Fruit fly (Drosophila melanogaster): ENCODE measurements around the gene CG33493.
A peak's percentile ranks its signal among the peaks of the same experiment; 100 is the strongest.

Gene CG33493

DNA sequence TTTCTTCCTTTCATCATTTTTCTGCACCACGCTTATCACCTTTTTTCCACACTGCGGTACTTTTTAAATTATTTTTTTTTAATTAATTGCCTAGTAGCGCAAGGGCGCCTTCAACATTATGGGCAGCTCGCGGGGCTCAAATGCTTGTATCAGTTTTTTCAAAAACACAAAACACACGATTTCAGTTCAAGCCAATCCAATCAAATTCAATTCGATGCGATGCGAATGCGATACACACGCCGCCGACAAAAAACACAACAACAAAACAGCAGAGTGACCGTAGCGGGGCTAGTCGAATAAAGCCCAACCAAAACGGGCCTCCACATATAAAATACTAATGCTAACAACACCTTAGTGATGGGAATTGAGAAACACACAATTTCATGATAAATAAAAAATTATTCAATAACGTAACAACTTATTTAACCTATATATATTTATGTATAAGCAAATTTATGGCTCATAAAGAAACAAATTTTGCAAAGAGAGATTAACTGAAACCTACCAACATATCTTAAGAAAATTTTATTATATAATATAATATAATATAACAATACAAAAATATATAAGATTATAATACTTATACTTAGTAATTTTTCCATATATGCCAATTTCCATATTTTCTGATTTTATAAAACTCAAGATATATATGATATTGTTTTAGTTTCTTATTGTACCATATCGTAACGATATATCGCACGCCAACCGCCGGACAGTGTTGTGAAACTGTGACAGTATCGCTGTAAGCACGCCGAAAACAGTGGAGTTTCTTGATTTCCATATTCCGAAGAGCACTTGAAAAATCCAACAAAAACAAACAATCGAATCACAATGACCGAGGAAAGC, 32.0 kb downstream of the CG33493 start, which contains the start of the genes CG32066 and CG8003 (continued):
- TF ChIP-seq nom (GFP tag; optimal IDR thresholded peaks at IDR 0.05) (peak; percentile 13), CG9797 (GFP tag; optimal IDR thresholded peaks at IDR 0.05) (peak; percentile 66), CG16815 (GFP tag; optimal IDR thresholded peaks at IDR 0.05) (no peak), dm (GFP tag; optimal IDR thresholded peaks at IDR 0.05) (peak; percentile 3), CG13624 (GFP tag; optimal IDR thresholded peaks at IDR 0.05) (no peak), Poxn (GFP tag; IDR thresholded peaks at IDR 0.05) (no peak), Lim3 (GFP tag; IDR thresholded peaks at IDR 0.05) (no peak), sc (optimal IDR thresholded peaks at IDR 0.05) (no peak), sc (GFP tag; optimal IDR thresholded peaks at IDR 0.05) (no peak), Sin3A (optimal IDR thresholded peaks at IDR 0.05) (no peak), CG2712 (tag; optimal IDR thresholded peaks at IDR 0.05) (peak; percentile 64), Blimp-1 (GFP tag; optimal IDR thresholded peaks at IDR 0.05) (no peak), chif (GFP tag; optimal IDR thresholded peaks at IDR 0.05) (no peak), CG5953 (GFP tag; IDR thresholded peaks at IDR 0.05) (0 out of 2 replicates have a peak, but pooled peaks have one; percentile 25), Abd-B (GFP tag; optimal IDR thresholded peaks at IDR 0.05) (peak; percentile 6), Tbp (GFP tag; optimal IDR thresholded peaks at IDR 0.05) (no peak), Aef1 (GFP tag; IDR thresholded peaks at IDR 0.05) (peak; percentile 65), grau (tag; optimal IDR thresholded peaks at IDR 0.05) (peak; percentile 60), esg (GFP tag; conservative IDR thresholded peaks at IDR 0.05) (no peak), Scr (GFP tag; IDR thresholded peaks at IDR 0.05; ENCODE audit: partially characterized antibody) (peak; percentile 91), Dek (tag; optimal IDR thresholded peaks at IDR 0.05) (peak; percentile 22), CG3281 (GFP tag; optimal IDR thresholded peaks at IDR 0.05) (peak; percentile 43), Dip3 (GFP tag; optimal IDR thresholded peaks at IDR 0.05) (no peak), dpn (GFP tag; optimal IDR thresholded peaks at IDR 0.05) (peak in 1 of 2 experiments; percentile 6), NfI (GFP tag; optimal IDR thresholded peaks at IDR 0.05) (peak; percentile 42), aop (GFP tag; IDR thresholded peaks at IDR 0.05) (no peak), lab (GFP tag; optimal IDR thresholded peaks at IDR 0.05) (peak; percentile 63), CG18764 (GFP tag; optimal IDR thresholded peaks at IDR 0.05) (no peak), D19A (tag; optimal IDR thresholded peaks at IDR 0.05) (no peak), CG3407 (GFP tag; optimal IDR thresholded peaks at IDR 0.05) (no peak), Meics (GFP tag; optimal IDR thresholded peaks at IDR 0.05) (peak; percentile 29), MESR4 (GFP tag; optimal IDR thresholded peaks at IDR 0.05) (peak; percentile 64), D19B (GFP tag; optimal IDR thresholded peaks at IDR 0.05) (no peak), CG15073 (GFP tag; optimal IDR thresholded peaks at IDR 0.05) (no peak), cad (GFP tag; optimal IDR thresholded peaks at IDR 0.05) (no peak), pnt (GFP tag; optimal IDR thresholded peaks at IDR 0.05) (no peak), CG4360 (GFP tag; IDR thresholded peaks at IDR 0.05) (peak; percentile 96), hth (optimal IDR thresholded peaks at IDR 0.05) (no peak), CG11696 (GFP tag; IDR thresholded peaks at IDR 0.05) (no peak), pfk (GFP tag; optimal IDR thresholded peaks at IDR 0.05) (no peak), Ets97D (GFP tag; optimal IDR thresholded peaks at IDR 0.05) (peak; percentile 5), ind (GFP tag; optimal IDR thresholded peaks at IDR 0.05) (peak; percentile 12), Fer1 (GFP tag; optimal IDR thresholded peaks at IDR 0.05) (peak; percentile 68), CG9437 (GFP tag; optimal IDR thresholded peaks at IDR 0.05) (peak; percentile 68), btn (GFP tag; optimal IDR thresholded peaks at IDR 0.05) (no peak), ham (GFP tag; IDR thresholded peaks at IDR 0.05) (no peak), Hr51 (GFP tag; optimal IDR thresholded peaks at IDR 0.05) (peak in 1 of 2 experiments; percentile 53), gfzf (GFP tag; optimal IDR thresholded peaks at IDR 0.05) (peak; percentile 72), grn (GFP tag; optimal IDR thresholded peaks at IDR 0.05) (peak; percentile 53), Doc2 (GFP tag; IDR thresholded peaks at IDR 0.05) (no peak)

All from whole organism, embryonic.